Fruit fly (Drosophila melanogaster): ENCODE results near the gene CG5906.

CG5906 gene

DNA sequence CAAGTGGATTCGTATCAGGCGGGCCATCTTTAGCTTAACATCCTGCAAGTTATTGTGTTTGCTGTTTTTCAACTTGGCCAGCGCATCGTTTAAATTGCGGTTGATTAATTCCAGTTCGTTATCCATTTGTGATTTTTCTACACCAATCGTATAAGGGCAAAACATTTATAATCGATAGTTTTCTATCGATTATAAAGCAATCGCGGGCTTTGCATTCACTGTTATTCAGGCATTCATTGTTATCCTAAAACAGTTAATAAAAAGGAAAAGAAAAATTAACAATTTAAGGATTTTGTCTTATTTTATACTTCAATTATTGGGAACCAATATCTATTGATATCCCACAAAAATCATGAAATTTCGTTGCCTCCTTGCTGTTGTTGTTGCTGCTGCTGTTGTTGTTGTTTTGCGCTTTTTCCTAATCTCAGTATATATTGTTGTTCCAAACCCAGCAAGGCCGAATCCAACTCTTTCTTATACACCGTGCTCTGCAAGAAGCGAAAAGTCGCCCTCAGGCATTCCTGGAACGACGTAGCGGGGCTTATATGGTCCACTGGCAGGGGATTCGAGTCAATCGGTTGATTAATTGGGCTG is 45.4 kb downstream of the CG5906 start, which contains the start of gene CG32095 (continued):
- no peak for TF ChIP-seq CG42726 (GFP tag; IDR thresholded peaks at IDR 0.05; ENCODE audit: partially characterized antibody)
- TF ChIP-seq zen2 (GFP tag; IDR thresholded peaks at IDR 0.05; ENCODE audit: partially characterized antibody), result peak; percentile 75
- TF ChIP-seq CG2129 (GFP tag; IDR thresholded peaks at IDR 0.05; ENCODE audit: partially characterized antibody), result peak; percentile 53
- TF ChIP-seq CG14860 (GFP tag; IDR thresholded peaks at IDR 0.05; ENCODE audit: partially characterized antibody), result peak; percentile 70; the same call in 2 of the 3 replicates
- TF ChIP-seq CG2116 (GFP tag; optimal IDR thresholded peaks at IDR 0.05), result peak; percentile 72
- TF ChIP-seq CG7556 (GFP tag; optimal IDR thresholded peaks at IDR 0.05), result no peak
- no peak for TF ChIP-seq chm (GFP tag; IDR thresholded peaks at IDR 0.05)
- TF ChIP-seq fd102C (GFP tag; optimal IDR thresholded peaks at IDR 0.05), result no peak
- TF ChIP-seq sna (GFP tag; IDR thresholded peaks at IDR 0.05; ENCODE audit: partially characterized antibody), result peak; percentile 90
- peak; percentile 76 for TF ChIP-seq CG4360 (GFP tag; IDR thresholded peaks at IDR 0.05)
- peak; percentile 17 for TF ChIP-seq CG14710 (tag; optimal IDR thresholded peaks at IDR 0.05)
- no peak for TF ChIP-seq emc (GFP tag; optimal IDR thresholded peaks at IDR 0.05)
- no peak for TF ChIP-seq Sry-β (GFP tag; optimal IDR thresholded peaks at IDR 0.05)
- TF ChIP-seq Dll (GFP tag; IDR thresholded peaks at IDR 0.05; ENCODE audit: partially characterized antibody), result peak; percentile 88
- TF ChIP-seq CG13287 (GFP tag; IDR thresholded peaks at IDR 0.05; ENCODE audit: partially characterized antibody), result peak; percentile 90
- TF ChIP-seq CG13296 (GFP tag; optimal IDR thresholded peaks at IDR 0.05), result no peak
- TF ChIP-seq BtbVII (GFP tag; optimal IDR thresholded peaks at IDR 0.05), result no peak
- 0 out of 3 replicates have a peak, but pooled peaks have one; percentile 12 for TF ChIP-seq CG17361 (GFP tag; IDR thresholded peaks at IDR 0.05)
- no peak for TF ChIP-seq her (GFP tag; optimal IDR thresholded peaks at IDR 0.05)
- TF ChIP-seq tna (GFP tag; IDR thresholded peaks at IDR 0.05; ENCODE audit: partially characterized antibody), result peak; percentile 48; the same call in 1 of the 2 replicates
- no peak for TF ChIP-seq luna (GFP tag; optimal IDR thresholded peaks at IDR 0.05)
- TF ChIP-seq unc-4 (GFP tag; IDR thresholded peaks at IDR 0.05; ENCODE audit: partially characterized antibody), result peak; percentile 84
- TF ChIP-seq mld (GFP tag; IDR thresholded peaks at IDR 0.05; ENCODE audit: partially characterized antibody), result peak; percentile 56; the same call in 1 of the 3 replicates
- TF ChIP-seq Myb (GFP tag; optimal IDR thresholded peaks at IDR 0.05), result peak; percentile 34
- TF ChIP-seq dimm (GFP tag; IDR thresholded peaks at IDR 0.05), result no peak
- TF ChIP-seq Ssrp (tag; optimal IDR thresholded peaks at IDR 0.05), result no peak
- TF ChIP-seq usp (GFP tag; optimal IDR thresholded peaks at IDR 0.05), result no peak
- TF ChIP-seq CG2889 (GFP tag; IDR thresholded peaks at IDR 0.05), result no peak
- no peak for TF ChIP-seq CG7357 (GFP tag; IDR thresholded peaks at IDR 0.05)
- peak; percentile 77 for TF ChIP-seq Sry-δ (GFP tag; optimal IDR thresholded peaks at IDR 0.05)
- no peak for TF ChIP-seq CG6813 (GFP tag; optimal IDR thresholded peaks at IDR 0.05)
- peak; percentile 40 for TF ChIP-seq stwl (tag; optimal IDR thresholded peaks at IDR 0.05)
- TF ChIP-seq CG30020 (tag; optimal IDR thresholded peaks at IDR 0.05), result peak; percentile 21
- TF ChIP-seq Vsx1 (GFP tag; optimal IDR thresholded peaks at IDR 0.05), result no peak
- TF ChIP-seq hkb (optimal IDR thresholded peaks at IDR 0.05), result no peak
- no peak for TF ChIP-seq hkb (GFP tag; IDR thresholded peaks at IDR 0.05)
- peak; percentile 68 for TF ChIP-seq MBD-R2 (GFP tag; IDR thresholded peaks at IDR 0.05)
- TF ChIP-seq mam (GFP tag; optimal IDR thresholded peaks at IDR 0.05), result no peak
- TF ChIP-seq disco-r (GFP tag; optimal IDR thresholded peaks at IDR 0.05), result no peak
- peak; percentile 76; the same call in 2 of the 3 replicates for TF ChIP-seq Opbp (GFP tag; IDR thresholded peaks at IDR 0.05; ENCODE audit: partially characterized antibody)
- peak; percentile 28 for TF ChIP-seq CG10462 (GFP tag; optimal IDR thresholded peaks at IDR 0.05)
- no peak for TF ChIP-seq Hr3 (GFP tag; optimal IDR thresholded peaks at IDR 0.05)
- peak; percentile 40 for TF ChIP-seq MESR4 (GFP tag; optimal IDR thresholded peaks at IDR 0.05)
- TF ChIP-seq inv (GFP tag; IDR thresholded peaks at IDR 0.05; ENCODE audit: partially characterized antibody), result peak; percentile 67
- TF ChIP-seq zen (tag; optimal IDR thresholded peaks at IDR 0.05), result no peak
- TF ChIP-seq Bgb (GFP tag; IDR thresholded peaks at IDR 0.05; ENCODE audit: partially characterized antibody), result peak; percentile 79
- no peak for TF ChIP-seq CG8359 (GFP tag; optimal IDR thresholded peaks at IDR 0.05; ENCODE audit: borderline replicate concordance)
- 0 out of 4 replicates have a peak, but pooled peaks have one; percentile 14 for TF ChIP-seq chinmo (GFP tag; IDR thresholded peaks at IDR 0.05; ENCODE audit: partially characterized antibody)
